Fruit fly (Drosophila melanogaster): Measurements from ENCODE around the gene Nin.

DNA sequence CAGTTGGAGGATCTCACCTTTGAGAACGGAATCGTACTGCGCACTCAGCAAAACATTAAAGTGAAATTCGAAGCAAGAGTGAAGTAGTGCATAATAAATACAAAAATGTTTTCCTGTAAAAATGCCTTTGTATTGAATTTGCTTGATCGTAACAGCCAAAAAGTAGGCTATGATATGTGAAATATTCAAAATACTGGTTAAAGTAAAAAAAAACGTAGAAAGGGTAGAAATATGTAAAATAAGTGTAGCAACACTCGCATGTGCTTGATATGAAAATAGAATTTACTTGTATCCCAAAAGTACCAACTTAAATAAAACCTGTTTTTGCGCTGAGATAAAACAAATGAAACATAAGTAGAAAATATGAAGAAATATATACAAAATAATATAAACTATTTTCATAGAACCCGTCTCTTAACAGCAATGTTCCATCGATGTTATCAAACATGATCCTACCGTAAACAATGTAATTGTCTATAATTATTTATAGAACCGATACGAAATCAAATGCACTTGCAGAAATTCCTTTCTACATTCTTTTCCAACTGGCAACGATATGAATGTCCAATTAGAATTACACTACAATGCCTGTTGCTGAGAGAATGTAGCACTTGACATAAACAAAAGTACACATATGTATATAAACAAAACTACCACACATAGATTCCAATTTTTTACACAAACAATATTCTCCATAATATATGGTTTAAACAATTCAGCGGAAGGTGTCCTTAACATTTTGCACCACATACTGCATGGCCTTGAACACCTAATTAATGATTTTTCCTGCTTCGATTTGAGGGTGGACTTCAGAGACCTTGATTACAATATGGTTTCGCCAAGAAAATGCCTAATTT lies 7.9 kb downstream of the Nin start:
- TF ChIP-seq Smox (GFP tag; optimal IDR thresholded peaks at IDR 0.05): no peak
- no peak for TF ChIP-seq Hr39 (GFP tag; optimal IDR thresholded peaks at IDR 0.05)
- TF ChIP-seq ss (GFP tag; optimal IDR thresholded peaks at IDR 0.05): no peak
- no peak for TF ChIP-seq Gug (GFP tag; IDR thresholded peaks at IDR 0.05)

All from whole organism, prepupa.